Worm (Caenorhabditis elegans): Measurements from ENCODE around the gene C10G8.2.

C10G8.2 gene

DNA sequence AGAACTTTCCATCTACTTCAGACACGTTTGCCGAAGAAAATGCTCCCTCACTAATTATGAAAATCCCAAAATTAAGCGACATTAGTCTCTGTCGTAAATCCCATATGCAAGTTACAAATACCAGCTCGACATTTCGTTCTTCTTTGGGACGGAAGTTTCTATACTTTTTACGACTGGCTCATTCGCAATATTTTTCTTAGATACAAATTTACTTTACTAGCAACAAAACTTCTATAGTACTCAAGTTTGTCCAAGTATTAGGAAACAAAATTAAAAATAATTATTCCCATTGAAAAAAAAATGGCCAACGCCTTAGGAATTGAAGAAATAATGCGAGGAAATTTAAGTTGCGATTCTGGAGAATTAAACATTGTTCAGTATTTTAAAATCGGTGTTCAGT is 16.8 kb downstream of the C10G8.2 start, which contains the start of gene srg-26:
srg-26 (plus strand) TSS at position 301 of the 400 bp plus-strand sequence.
- no peak for TF ChIP-seq elt-1 (tag; optimal IDR thresholded peaks at IDR 0.05)
- no peak for TF ChIP-seq mml-1 (tag; optimal IDR thresholded peaks at IDR 0.05)
- TF ChIP-seq pqm-1 (tag; optimal IDR thresholded peaks at IDR 0.05): no peak
- TF ChIP-seq ceh-82 (tag; optimal IDR thresholded peaks at IDR 0.05): no peak
- no peak for TF ChIP-seq elt-3 (tag; optimal IDR thresholded peaks at IDR 0.05)
- TF ChIP-seq unc-39 (tag; optimal IDR thresholded peaks at IDR 0.05): no peak
- no peak for TF ChIP-seq ceh-28 (tag; optimal IDR thresholded peaks at IDR 0.05)
- no peak for TF ChIP-seq nhr-77 (tag; optimal IDR thresholded peaks at IDR 0.05)
- no peak for TF ChIP-seq hmg-11 (tag; optimal IDR thresholded peaks at IDR 0.05)
- no peak for TF ChIP-seq ZK546.5 (tag; optimal IDR thresholded peaks at IDR 0.05)
- TF ChIP-seq elt-2 (tag; optimal IDR thresholded peaks at IDR 0.05): no peak
- TF ChIP-seq snpc-4 (tag; optimal IDR thresholded peaks at IDR 0.05): no peak
- TF ChIP-seq egl-27 (tag; optimal IDR thresholded peaks at IDR 0.05): no peak
- no peak for TF ChIP-seq mdl-1 (tag; optimal IDR thresholded peaks at IDR 0.05)
- TF ChIP-seq unc-62 (GFP tag; optimal IDR thresholded peaks at IDR 0.05): no peak
- no peak for TF ChIP-seq nhr-67 (tag; optimal IDR thresholded peaks at IDR 0.05)
- TF ChIP-seq lin-15B (tag; optimal IDR thresholded peaks at IDR 0.05): no peak
- no peak for TF ChIP-seq fkh-10 (GFP tag; optimal IDR thresholded peaks at IDR 0.05)
- TF ChIP-seq R02D3.7 (tag; optimal IDR thresholded peaks at IDR 0.05): no peak
- no peak for TF ChIP-seq lsy-12 (tag; optimal IDR thresholded peaks at IDR 0.05)

ce11 chrV:5334588-5334987 is 20.4 kb downstream of the C10G8.2 start, which contains the start of gene srg-28:
Gene srg-28, plus strand, starts transcription at chrV:5334888.
- TF ChIP-seq unc-39 (tag; optimal IDR thresholded peaks at IDR 0.05) (no peak), fos-1 (tag; optimal IDR thresholded peaks at IDR 0.05) (no peak), nhr-23 (tag; optimal IDR thresholded peaks at IDR 0.05) (no peak), daf-12 (tag; optimal IDR thresholded peaks at IDR 0.05) (no peak), nfya-1 (tag; optimal IDR thresholded peaks at IDR 0.05; ENCODE audit: insufficient read depth) (no peak), mml-1 (tag; optimal IDR thresholded peaks at IDR 0.05) (no peak)

DNA sequence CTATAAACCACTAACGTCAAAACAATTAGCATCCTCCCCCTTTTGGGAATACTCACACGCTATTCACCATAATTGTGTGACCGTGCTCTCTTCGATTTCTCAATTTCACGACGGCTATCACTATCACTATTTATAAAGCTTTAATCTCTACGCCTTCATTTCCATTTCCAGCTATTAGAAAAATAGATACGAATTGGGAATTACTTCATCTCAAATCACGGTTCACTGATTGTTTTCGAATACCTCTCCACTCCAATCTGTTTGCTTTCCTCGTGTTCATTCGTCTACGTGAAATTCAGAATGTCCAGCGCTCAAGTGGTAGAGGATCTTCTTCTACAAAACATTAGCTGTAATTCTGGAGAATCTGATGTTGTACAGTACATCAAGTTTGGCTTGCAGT is 22.7 kb downstream of the C10G8.2 start, which contains the start of gene srg-29:
srg-29 (plus strand) TSS at position 301 of the 400 bp plus-strand sequence.
- no peak for TF ChIP-seq egl-5 (tag; optimal IDR thresholded peaks at IDR 0.05)
- no peak for TF ChIP-seq ama-1 (optimal IDR thresholded peaks at IDR 0.05)
- no peak for TF ChIP-seq fkh-10 (GFP tag; optimal IDR thresholded peaks at IDR 0.05)
- TF ChIP-seq jun-1 (tag; optimal IDR thresholded peaks at IDR 0.05): no peak
- TF ChIP-seq nhr-25 (tag; optimal IDR thresholded peaks at IDR 0.05): no peak
- TF ChIP-seq nfya-1 (tag; optimal IDR thresholded peaks at IDR 0.05; ENCODE audit: insufficient read depth): no peak
- TF ChIP-seq nhr-76 (tag; optimal IDR thresholded peaks at IDR 0.05): no peak
- TF ChIP-seq ceh-9 (tag; optimal IDR thresholded peaks at IDR 0.05): no peak
- TF ChIP-seq R02D3.7 (tag; optimal IDR thresholded peaks at IDR 0.05): no peak
- TF ChIP-seq eor-1 (tag; optimal IDR thresholded peaks at IDR 0.05): no peak
- no peak for TF ChIP-seq tbx-2 (tag; optimal IDR thresholded peaks at IDR 0.05)
- TF ChIP-seq sea-2 (GFP tag; optimal IDR thresholded peaks at IDR 0.05): no peak
- TF ChIP-seq nhr-11 (tag; optimal IDR thresholded peaks at IDR 0.05): no peak
- TF ChIP-seq pha-4 (tag; optimal IDR thresholded peaks at IDR 0.05): no peak
- TF ChIP-seq elt-2 (tag; optimal IDR thresholded peaks at IDR 0.05): no peak

ce11 chrV:5339497-5339896 is 25.3 kb downstream of the C10G8.2 start, which contains the start of gene srg-27:
Gene srg-27, plus strand, starts transcription at chrV:5339797.
- no peak for TF ChIP-seq nhr-76 (tag; optimal IDR thresholded peaks at IDR 0.05)
- no peak for TF ChIP-seq fkh-10 (GFP tag; optimal IDR thresholded peaks at IDR 0.05)
- no peak for TF ChIP-seq nhr-28 (tag; optimal IDR thresholded peaks at IDR 0.05)
- TF ChIP-seq jun-1 (tag; optimal IDR thresholded peaks at IDR 0.05): no peak
- no peak for TF ChIP-seq lin-15B (tag; optimal IDR thresholded peaks at IDR 0.05)
- TF ChIP-seq unc-39 (tag; optimal IDR thresholded peaks at IDR 0.05): no peak
- TF ChIP-seq egl-5 (tag; optimal IDR thresholded peaks at IDR 0.05): no peak
- no peak for TF ChIP-seq daf-12 (tag; optimal IDR thresholded peaks at IDR 0.05)
- no peak for TF ChIP-seq zag-1 (tag; optimal IDR thresholded peaks at IDR 0.05)
- TF ChIP-seq tbx-2 (tag; optimal IDR thresholded peaks at IDR 0.05): no peak
- no peak for TF ChIP-seq ceh-16 (tag; optimal IDR thresholded peaks at IDR 0.05)

Data from whole organism, L3 larva.